Fruit fly (Drosophila melanogaster): ENCODE results near the gene Prp5.

dm6 chrX:15385176-15386056 is 40.4 kb downstream of the Prp5 start, which contains the start of gene CG9164:
- TF ChIP-seq pan (optimal IDR thresholded peaks at IDR 0.05) (no peak), EcR (GFP tag; optimal IDR thresholded peaks at IDR 0.05) (no peak), psq (optimal IDR thresholded peaks at IDR 0.05) (no peak)

Measured in whole organism.